Worm (Caenorhabditis elegans) whole organism, early embryonic: Measurements from ENCODE around the gene Y50E8A.2.

ENCODE experiments used
- B0310.2 ChIP-seq: sonication (generic microtip); optimal IDR thresholded peaks from 2 replicates; lab custom pipeline; 2016; ENCODE audit warnings: mild to moderate bottlenecking, missing genetic modification characterization, missing compliant biosample characterization
- F13C5.2 ChIP-seq: sonication (generic microtip); optimal IDR thresholded peaks from 2 replicates; lab custom pipeline; 2017; ENCODE audit warnings: mild to moderate bottlenecking, missing genetic modification characterization, inconsistent platforms, missing compliant biosample characterization
- aly-1 ChIP-seq: sonication (generic microtip); optimal IDR thresholded peaks from 2 replicates; lab custom pipeline; 2016; ENCODE audit warnings: missing genetic modification characterization, missing compliant biosample characterization
- ama-1 ChIP-seq: fragments of 150-350 bp; optimal IDR thresholded peaks from 2 replicates; lab custom pipeline; 2014
- ceh-13 ChIP-seq: fragments of 200-800 bp; sonication (Bioruptor generic); optimal IDR thresholded peaks from 2 replicates; lab custom pipeline; 2018; ENCODE audit warnings: mild to moderate bottlenecking, missing genetic modification characterization, missing compliant biosample characterization
- ceh-36 ChIP-seq: sonication (generic microtip); optimal IDR thresholded peaks from 2 replicates; lab custom pipeline; 2016; ENCODE audit warnings: missing genetic modification characterization, inconsistent platforms, missing compliant biosample characterization
- ets-7 ChIP-seq: sonication (generic microtip); optimal IDR thresholded peaks from 2 replicates; lab custom pipeline; 2016; ENCODE audit warnings: missing genotype, missing genetic modification characterization, missing compliant biosample characterization
- flt-1 ChIP-seq: fragments of 200-800 bp; sonication (Bioruptor generic); IDR thresholded peaks from 2 replicates; pipeline ENCODE4 v1.3.6; 2022; ENCODE audit warnings: missing genetic modification characterization, missing compliant biosample characterization
- hmbx-1 ChIP-seq: sonication (generic microtip); optimal IDR thresholded peaks from 2 replicates; lab custom pipeline; 2016; ENCODE audit warnings: mild to moderate bottlenecking, missing genetic modification characterization, missing compliant biosample characterization
- hmg-4 ChIP-seq: fragments of 200-800 bp; sonication (Bioruptor generic); optimal IDR thresholded peaks from 2 replicates; lab custom pipeline; 2018; ENCODE audit warnings: mild to moderate bottlenecking, missing genetic modification characterization, missing compliant biosample characterization
- hnd-1 ChIP-seq: sonication (generic microtip); optimal IDR thresholded peaks from 2 replicates; lab custom pipeline; 2016; ENCODE audit warnings: missing genetic modification characterization, missing compliant biosample characterization
- pes-1 ChIP-seq: fragments of 200-800 bp; sonication (Bioruptor generic); IDR thresholded peaks from 2 replicates; pipeline ENCODE4 v1.3.6; 2022; ENCODE audit warnings: missing genetic modification reagents, missing genetic modification characterization, missing compliant biosample characterization
- scrt-1 ChIP-seq: fragments of 200-800 bp; sonication (Bioruptor generic); IDR thresholded peaks from 2 replicates; pipeline ENCODE4 v1.3.6; 2022; ENCODE audit warnings: missing genetic modification characterization, missing compliant biosample characterization
- sea-1 ChIP-seq: fragments of 200-800 bp; sonication (Bioruptor generic); conservative IDR thresholded peaks from 2 replicates; pipeline ENCODE4 v1.3.6; 2022; ENCODE audit warnings: missing genetic modification characterization, missing compliant biosample characterization
- tbx-11 ChIP-seq: fragments of 200-800 bp; sonication (Bioruptor generic); IDR thresholded peaks from 2 replicates; pipeline ENCODE4 v1.3.6; 2022; ENCODE audit warnings: missing genetic modification characterization, missing compliant biosample characterization
- tbx-37 ChIP-seq: fragments of 200-800 bp; sonication (Bioruptor generic); conservative IDR thresholded peaks from 2 replicates; pipeline ENCODE4 v1.3.6; 2022; ENCODE audit warnings: missing genetic modification reagents, missing genetic modification characterization, missing compliant biosample characterization
- tra-4 ChIP-seq: sonication (generic microtip); optimal IDR thresholded peaks from 2 replicates; lab custom pipeline; 2017; ENCODE audit warnings: missing genetic modification characterization, missing compliant biosample characterization

The Y50E8A.2 gene

DNA sequence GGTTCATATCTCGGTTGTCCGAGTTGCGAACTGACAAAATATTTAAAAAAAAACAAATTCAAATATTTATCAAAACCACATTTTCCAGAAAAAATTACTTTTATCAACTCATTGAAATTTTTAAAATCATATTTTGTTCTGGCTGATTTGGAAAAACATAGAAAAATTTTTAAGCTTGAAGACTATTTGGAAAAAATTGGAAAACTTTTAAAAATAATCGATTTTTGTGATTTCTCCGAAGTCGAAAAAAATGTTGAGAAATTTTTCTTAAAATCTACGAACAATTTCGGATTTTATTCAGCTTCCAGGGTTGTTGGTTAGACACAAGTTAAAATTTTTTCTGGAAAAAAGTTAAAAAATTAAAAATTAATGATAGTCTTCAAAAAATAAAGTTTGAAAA is 8.2 kb upstream of the Y50E8A.2 start, which contains the start of gene Y50E8A.5:
TSS of gene Y50E8A.5 (minus strand) at position 101 of the 400 bp plus-strand sequence.
- TF ChIP-seq sea-1 (GFP tag; lab: Robert Waterston, UW): no peak
- TF ChIP-seq F13C5.2 (tag; lab: Kevin White, UChicago): no peak
- TF ChIP-seq hnd-1 (tag; lab: Kevin White, UChicago): no peak
- no peak for TF ChIP-seq aly-1
- no peak for TF ChIP-seq hmbx-1 (tag; lab: Kevin White, UChicago)
- no peak for TF ChIP-seq tra-4 (tag; lab: Kevin White, UChicago)
- no peak for TF ChIP-seq tbx-11 (GFP tag; lab: Robert Waterston, UW)
- TF ChIP-seq ama-1: no peak
- TF ChIP-seq hmg-4 (GFP tag; lab: Kevin White, UChicago): no peak
- no peak for TF ChIP-seq ets-7
- TF ChIP-seq pes-1 (GFP tag; lab: Robert Waterston, UW): no peak
- no peak for TF ChIP-seq flt-1
- TF ChIP-seq tbx-37 (GFP tag; lab: Robert Waterston, UW): no peak
- no peak for TF ChIP-seq B0310.2
- TF ChIP-seq ceh-13 (GFP tag; lab: Kevin White, UChicago): no peak
- no peak for TF ChIP-seq ceh-36 (tag; lab: Kevin White, UChicago)

- TF ChIP-seq ets-7: no peak
- no peak for TF ChIP-seq hmbx-1 (tag; lab: Kevin White, UChicago)
- TF ChIP-seq hnd-1 (tag; lab: Kevin White, UChicago): no peak
- no peak for TF ChIP-seq ama-1
- TF ChIP-seq aly-1: no peak
- no peak for TF ChIP-seq hmg-4 (GFP tag; lab: Kevin White, UChicago)
- no peak for TF ChIP-seq ceh-36 (tag; lab: Kevin White, UChicago)
- no peak for TF ChIP-seq pes-1 (GFP tag; lab: Robert Waterston, UW)
- no peak for TF ChIP-seq B0310.2
- TF ChIP-seq scrt-1 (GFP tag; lab: Robert Waterston, UW): no peak
- TF ChIP-seq flt-1: no peak
- no peak for TF ChIP-seq tra-4 (tag; lab: Kevin White, UChicago)
- no peak for TF ChIP-seq sea-1 (GFP tag; lab: Robert Waterston, UW)
These were observed 5.6 kb upstream of the Y50E8A.2 start, which contains the start of gene unc-61 for ce11 chrV:14734187-14734765. Gene unc-61 (minus strand): TSS chrV:14734237.

ce11 chrV:14729343-14729742 is 689 bp upstream of the Y50E8A.2 start, which contains the start of gene oig-3:
Gene oig-3 (plus strand): TSS chrV:14729643.
- TF ChIP-seq B0310.2 (no peak), scrt-1 (GFP tag; lab: Robert Waterston, UW) (no peak), tra-4 (tag; lab: Kevin White, UChicago) (no peak), tbx-37 (GFP tag; lab: Robert Waterston, UW) (no peak), ceh-13 (GFP tag; lab: Kevin White, UChicago) (no peak), F13C5.2 (tag; lab: Kevin White, UChicago) (no peak), pes-1 (GFP tag; lab: Robert Waterston, UW) (no peak), ets-7 (no peak), ama-1 (no peak), hnd-1 (tag; lab: Kevin White, UChicago) (no peak), tbx-11 (GFP tag; lab: Robert Waterston, UW) (no peak), aly-1 (no peak), hmg-4 (GFP tag; lab: Kevin White, UChicago) (no peak), ceh-36 (tag; lab: Kevin White, UChicago) (no peak)

ce11 chrV:14726596-14726995 is 2.1 kb downstream of the Y50E8A.2 start, which contains the start of gene Y50E8A.1:
Gene Y50E8A.1 (plus strand): TSS chrV:14726896.
- no peak for TF ChIP-seq B0310.2
- TF ChIP-seq hnd-1 (tag; lab: Kevin White, UChicago): no peak
- no peak for TF ChIP-seq aly-1
- TF ChIP-seq tbx-11 (GFP tag; lab: Robert Waterston, UW): no peak
- no peak for TF ChIP-seq ceh-13 (GFP tag; lab: Kevin White, UChicago)
- TF ChIP-seq pes-1 (GFP tag; lab: Robert Waterston, UW): no peak
- no peak for TF ChIP-seq flt-1
- TF ChIP-seq sea-1 (GFP tag; lab: Robert Waterston, UW): no peak
- no peak for TF ChIP-seq ets-7
- TF ChIP-seq ceh-36 (tag; lab: Kevin White, UChicago): no peak
- TF ChIP-seq hmbx-1 (tag; lab: Kevin White, UChicago): no peak
- no peak for TF ChIP-seq tra-4 (tag; lab: Kevin White, UChicago)
- TF ChIP-seq ama-1: no peak
- no peak for TF ChIP-seq scrt-1 (GFP tag; lab: Robert Waterston, UW)
- no peak for TF ChIP-seq F13C5.2 (tag; lab: Kevin White, UChicago)
- no peak for TF ChIP-seq tbx-37 (GFP tag; lab: Robert Waterston, UW)

DNA sequence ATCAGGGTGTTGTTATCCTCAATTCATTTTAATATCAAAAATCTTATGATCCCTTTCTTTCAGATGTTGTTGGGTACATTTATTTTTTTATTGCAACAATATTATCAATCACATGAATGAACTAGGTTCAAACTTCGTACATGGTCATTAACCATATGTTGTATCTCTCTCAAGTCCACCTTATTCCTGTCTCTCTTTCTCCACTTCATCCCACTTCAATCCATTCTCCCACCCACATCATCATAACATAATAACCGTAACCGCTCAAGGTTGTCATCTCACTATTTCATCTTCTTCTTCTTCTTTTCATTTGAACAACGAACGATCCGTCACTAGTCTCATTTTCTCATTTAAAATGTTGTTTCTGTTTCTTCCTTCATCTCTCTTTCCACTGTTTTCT is 3.2 kb downstream of the Y50E8A.2 start:
- no peak for TF ChIP-seq hnd-1 (tag; lab: Kevin White, UChicago)
- no peak for TF ChIP-seq tbx-37 (GFP tag; lab: Robert Waterston, UW)
- TF ChIP-seq B0310.2: no peak
- no peak for TF ChIP-seq hmbx-1 (tag; lab: Kevin White, UChicago)
- no peak for TF ChIP-seq hmg-4 (GFP tag; lab: Kevin White, UChicago)
- no peak for TF ChIP-seq ets-7
- no peak for TF ChIP-seq ceh-36 (tag; lab: Kevin White, UChicago)
- no peak for TF ChIP-seq aly-1
- no peak for TF ChIP-seq F13C5.2 (tag; lab: Kevin White, UChicago)

ce11 chrV:14723020-14723419 is 5.6 kb downstream of the Y50E8A.2 start, which contains the start of gene R08A2.7:
Gene R08A2.7 (plus strand): TSS chrV:14723320.
- no peak for TF ChIP-seq hmg-4 (GFP tag; lab: Kevin White, UChicago)
- TF ChIP-seq sea-1 (GFP tag; lab: Robert Waterston, UW): no peak
- TF ChIP-seq tra-4 (tag; lab: Kevin White, UChicago): no peak
- no peak for TF ChIP-seq hnd-1 (tag; lab: Kevin White, UChicago)
- TF ChIP-seq ets-7: no peak
- TF ChIP-seq B0310.2: no peak
- TF ChIP-seq aly-1: no peak

DNA sequence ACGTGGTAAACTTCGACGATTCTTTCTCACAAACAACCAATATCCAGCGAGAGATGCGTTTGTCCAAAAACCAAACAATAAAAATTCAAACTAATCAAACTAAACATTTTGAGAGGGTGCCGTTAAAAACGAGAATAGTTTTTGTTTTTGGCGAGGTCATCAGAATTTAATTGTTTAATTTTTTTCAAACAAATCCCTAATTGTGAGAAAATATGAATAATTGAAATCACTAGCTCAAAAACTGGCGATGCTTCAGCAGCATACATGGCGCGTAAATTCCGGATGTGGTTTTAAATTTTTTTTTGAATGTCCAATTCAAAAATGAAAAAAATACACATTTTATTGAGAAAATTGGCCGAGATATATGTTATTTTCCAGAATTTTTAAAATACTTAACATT is 9.2 kb downstream of the Y50E8A.2 start, which contains the start of gene R08A2.1:
TSS of gene R08A2.1 (minus strand) at position 101 of the 400 bp plus-strand sequence.
- TF ChIP-seq B0310.2 (no peak), scrt-1 (GFP tag; lab: Robert Waterston, UW) (no peak), tra-4 (tag; lab: Kevin White, UChicago) (no peak), F13C5.2 (tag; lab: Kevin White, UChicago) (no peak), ceh-13 (GFP tag; lab: Kevin White, UChicago) (no peak), ama-1 (no peak), hnd-1 (tag; lab: Kevin White, UChicago) (no peak), ceh-36 (tag; lab: Kevin White, UChicago) (no peak), sea-1 (GFP tag; lab: Robert Waterston, UW) (no peak), hmbx-1 (tag; lab: Kevin White, UChicago) (no peak), ets-7 (no peak), hmg-4 (GFP tag; lab: Kevin White, UChicago) (no peak), flt-1 (no peak), pes-1 (GFP tag; lab: Robert Waterston, UW) (no peak), tbx-11 (GFP tag; lab: Robert Waterston, UW) (no peak)
